Fruit fly (Drosophila melanogaster): ENCODE measurements around the gene CG43052.

CG43052 gene

dm6 chr2L:14348602-14349001 is 3.3 kb upstream of the CG43052 start, which contains the start of gene mTTF:
Gene mTTF, minus strand, starts transcription at chr2L:14348790.
- TF ChIP-seq tj (GFP tag; optimal IDR thresholded peaks at IDR 0.05) (no peak), bab1 (GFP tag; optimal IDR thresholded peaks at IDR 0.05) (peak; percentile 71)

dm6 chr2L:14350587-14350986 is 1.3 kb upstream of the CG43052 start:
- TF ChIP-seq CG11617 (GFP tag; optimal IDR thresholded peaks at IDR 0.05): no peak
- TF ChIP-seq tj (GFP tag; optimal IDR thresholded peaks at IDR 0.05): no peak
- TF ChIP-seq cnc (optimal IDR thresholded peaks at IDR 0.05): no peak
- no peak for TF ChIP-seq ovo (GFP tag; optimal IDR thresholded peaks at IDR 0.05)
- TF ChIP-seq CG5204 (GFP tag; optimal IDR thresholded peaks at IDR 0.05): no peak

- TF ChIP-seq CG5204 (GFP tag; optimal IDR thresholded peaks at IDR 0.05) (peak; percentile 76), CG12768 (GFP tag; optimal IDR thresholded peaks at IDR 0.05) (peak; percentile 70), CG7101 (tag; optimal IDR thresholded peaks at IDR 0.05) (peak; percentile 82), CG33017 (tag; optimal IDR thresholded peaks at IDR 0.05) (peak; percentile 87), Hr96 (GFP tag; optimal IDR thresholded peaks at IDR 0.05) (peak; percentile 58), pad (GFP tag; optimal IDR thresholded peaks at IDR 0.05) (peak; percentile 56), Mnt (GFP tag; optimal IDR thresholded peaks at IDR 0.05) (peak; percentile 100), CG11617 (GFP tag; optimal IDR thresholded peaks at IDR 0.05) (peak; percentile 75), Crg-1 (GFP tag; optimal IDR thresholded peaks at IDR 0.05) (peak; percentile 33), Clk (GFP tag; optimal IDR thresholded peaks at IDR 0.05) (peak; percentile 49), toe (GFP tag; optimal IDR thresholded peaks at IDR 0.05) (peak; percentile 39), CG1620 (GFP tag; optimal IDR thresholded peaks at IDR 0.05) (peak; percentile 40), kay (GFP tag; ENCODE audit: borderline replicate concordance) (peak; percentile 94), CG7045 (GFP tag; optimal IDR thresholded peaks at IDR 0.05) (peak; percentile 77), cic (GFP tag; optimal IDR thresholded peaks at IDR 0.05) (peak; percentile 49), bab1 (GFP tag; optimal IDR thresholded peaks at IDR 0.05) (peak; percentile 46), cnc (optimal IDR thresholded peaks at IDR 0.05) (no peak), tj (GFP tag; optimal IDR thresholded peaks at IDR 0.05) (peak; percentile 40), ovo (GFP tag; optimal IDR thresholded peaks at IDR 0.05) (no peak), CG14711 (tag; optimal IDR thresholded peaks at IDR 0.05) (peak; percentile 59)
These were observed 3.4 kb downstream of the CG43052 start, which contains the start of gene Rab14 for dm6 chr2L:14355033-14355851. Gene Rab14, plus strand, starts transcription at chr2L:14355145.

dm6 chr2L:14355852-14356174 is 3.9 kb downstream of the CG43052 start:
- TF ChIP-seq toe (GFP tag; optimal IDR thresholded peaks at IDR 0.05) (no peak), CG5204 (GFP tag; optimal IDR thresholded peaks at IDR 0.05) (no peak), kay (GFP tag; ENCODE audit: borderline replicate concordance) (no peak)

dm6 chr2L:14356279-14356678 is 4.4 kb downstream of the CG43052 start:
- TF ChIP-seq toe (GFP tag; optimal IDR thresholded peaks at IDR 0.05) (no peak), cnc (optimal IDR thresholded peaks at IDR 0.05) (peak in 1 of 2 experiments; percentile 5), cic (GFP tag; optimal IDR thresholded peaks at IDR 0.05) (peak; percentile 83)

- no peak for TF ChIP-seq CG14711 (tag; optimal IDR thresholded peaks at IDR 0.05)
- no peak for TF ChIP-seq Hr96 (GFP tag; optimal IDR thresholded peaks at IDR 0.05)
- no peak for TF ChIP-seq CG7101 (tag; optimal IDR thresholded peaks at IDR 0.05)
- TF ChIP-seq CG33017 (tag; optimal IDR thresholded peaks at IDR 0.05): no peak
- TF ChIP-seq CG11617 (GFP tag; optimal IDR thresholded peaks at IDR 0.05): no peak
- no peak for TF ChIP-seq Crg-1 (GFP tag; optimal IDR thresholded peaks at IDR 0.05)
- no peak for TF ChIP-seq bab1 (GFP tag; optimal IDR thresholded peaks at IDR 0.05)
- TF ChIP-seq cic (GFP tag; optimal IDR thresholded peaks at IDR 0.05): no peak
- no peak for TF ChIP-seq toe (GFP tag; optimal IDR thresholded peaks at IDR 0.05)
- TF ChIP-seq Clk (GFP tag; optimal IDR thresholded peaks at IDR 0.05): no peak
- no peak for TF ChIP-seq tj (GFP tag; optimal IDR thresholded peaks at IDR 0.05)
- TF ChIP-seq Mnt (GFP tag; optimal IDR thresholded peaks at IDR 0.05): no peak
These were observed 5.0 kb downstream of the CG43052 start for dm6 chr2L:14356793-14357372.

dm6 chr2L:14358780-14359462 is 7.0 kb downstream of the CG43052 start, which contains the start of gene Pgant35A:
Gene Pgant35A, plus strand, starts transcription at chr2L:14359252.
- peak; percentile 36 for TF ChIP-seq Crg-1 (GFP tag; optimal IDR thresholded peaks at IDR 0.05)
- peak; percentile 17 for TF ChIP-seq tj (GFP tag; optimal IDR thresholded peaks at IDR 0.05)
- TF ChIP-seq Mnt (GFP tag; optimal IDR thresholded peaks at IDR 0.05): peak; percentile 22
- no peak for TF ChIP-seq Hr96 (GFP tag; optimal IDR thresholded peaks at IDR 0.05)
- peak; percentile 46 for TF ChIP-seq CG7101 (tag; optimal IDR thresholded peaks at IDR 0.05)
- peak; percentile 54 for TF ChIP-seq CG33017 (tag; optimal IDR thresholded peaks at IDR 0.05)
- TF ChIP-seq cic (GFP tag; optimal IDR thresholded peaks at IDR 0.05): no peak
- peak; percentile 1 for TF ChIP-seq pad (GFP tag; optimal IDR thresholded peaks at IDR 0.05)
- TF ChIP-seq CG12768 (GFP tag; optimal IDR thresholded peaks at IDR 0.05): no peak
- TF ChIP-seq Clk (GFP tag; optimal IDR thresholded peaks at IDR 0.05): no peak
- peak; percentile 13 for TF ChIP-seq CG11617 (GFP tag; optimal IDR thresholded peaks at IDR 0.05)

Data from whole organism, adult.